Fruit fly (Drosophila melanogaster): ENCODE results near the gene CG5039.
A peak's percentile ranks its signal among the peaks of the same experiment; 100 is the strongest.

The CG5039 gene

dm6 chr3R:25647577-25648257, 30.8 kb upstream of the CG5039 start (continued):
- TF ChIP-seq Doc3 (GFP tag; IDR thresholded peaks at IDR 0.05; ENCODE audit: partially characterized antibody), result peak; percentile 52; the same call in 2 of the 3 replicates
- TF ChIP-seq croc (GFP tag; conservative IDR thresholded peaks at IDR 0.05), result no peak
- TF ChIP-seq Aef1 (GFP tag; IDR thresholded peaks at IDR 0.05), result no peak
- peak; percentile 89 for TF ChIP-seq sqz (GFP tag; optimal IDR thresholded peaks at IDR 0.05)
- no peak for TF ChIP-seq Oaz (GFP tag; IDR thresholded peaks at IDR 0.05)
- TF ChIP-seq stwl (tag; optimal IDR thresholded peaks at IDR 0.05), result peak; percentile 86
- no peak for TF ChIP-seq CG17568 (GFP tag; optimal IDR thresholded peaks at IDR 0.05)
- TF ChIP-seq CG18262 (tag; optimal IDR thresholded peaks at IDR 0.05), result peak; percentile 43
- peak; percentile 34 for TF ChIP-seq CG13624 (GFP tag; optimal IDR thresholded peaks at IDR 0.05)
- TF ChIP-seq sd (tag; optimal IDR thresholded peaks at IDR 0.05), result peak; percentile 5
- TF ChIP-seq CG3065 (GFP tag; optimal IDR thresholded peaks at IDR 0.05), result no peak
- peak; percentile 17 for TF ChIP-seq phol (tag; optimal IDR thresholded peaks at IDR 0.05)
- peak; percentile 65 for TF ChIP-seq CG1832 (GFP tag; optimal IDR thresholded peaks at IDR 0.05)
- TF ChIP-seq Bgb (GFP tag; IDR thresholded peaks at IDR 0.05; ENCODE audit: partially characterized antibody), result peak; percentile 84
- peak; percentile 52 for TF ChIP-seq CG33557 (GFP tag; optimal IDR thresholded peaks at IDR 0.05)
- TF ChIP-seq ci (GFP tag; IDR thresholded peaks at IDR 0.05), result peak; percentile 82
- TF ChIP-seq vvl (GFP tag; IDR thresholded peaks at IDR 0.05), result 0 out of 2 replicates have a peak, but pooled peaks have one; percentile 57
- TF ChIP-seq CG18619 (GFP tag; optimal IDR thresholded peaks at IDR 0.05), result no peak
- TF ChIP-seq Sry-β (GFP tag; optimal IDR thresholded peaks at IDR 0.05), result no peak
- peak in 1 of 2 experiments; percentile 13 for TF ChIP-seq insv (GFP tag; optimal IDR thresholded peaks at IDR 0.05)
- no peak for TF ChIP-seq CG4854 (GFP tag; optimal IDR thresholded peaks at IDR 0.05)
- TF ChIP-seq Side (GFP tag; optimal IDR thresholded peaks at IDR 0.05), result peak; percentile 41
- no peak for TF ChIP-seq zfh2 (GFP tag; optimal IDR thresholded peaks at IDR 0.05)
- peak; percentile 35; the same call in 1 of the 2 replicates for TF ChIP-seq Xrp1 (GFP tag; IDR thresholded peaks at IDR 0.05)
- TF ChIP-seq CG4820 (GFP tag; optimal IDR thresholded peaks at IDR 0.05), result no peak
- peak; percentile 13 for TF ChIP-seq CG15601 (tag; optimal IDR thresholded peaks at IDR 0.05)
- peak; percentile 13 for TF ChIP-seq Myb (GFP tag; optimal IDR thresholded peaks at IDR 0.05)
- TF ChIP-seq CG31388 (GFP tag; optimal IDR thresholded peaks at IDR 0.05), result no peak
- no peak for TF ChIP-seq CG10267 (tag; optimal IDR thresholded peaks at IDR 0.05)
- TF ChIP-seq chm (GFP tag; IDR thresholded peaks at IDR 0.05), result peak; percentile 65
- peak; percentile 15 for TF ChIP-seq exex (tag; optimal IDR thresholded peaks at IDR 0.05)
- TF ChIP-seq TFAM (GFP tag; optimal IDR thresholded peaks at IDR 0.05), result no peak
- peak; percentile 98 for TF ChIP-seq Adf1 (GFP tag; IDR thresholded peaks at IDR 0.05)
- peak; percentile 39 for TF ChIP-seq Asciz (GFP tag; optimal IDR thresholded peaks at IDR 0.05)
- TF ChIP-seq Ets97D (GFP tag; optimal IDR thresholded peaks at IDR 0.05), result peak; percentile 85
- peak; percentile 85 for TF ChIP-seq CG14860 (GFP tag; IDR thresholded peaks at IDR 0.05; ENCODE audit: partially characterized antibody)
- peak; percentile 91; the same call in 1 of the 2 replicates for TF ChIP-seq ato (GFP tag; IDR thresholded peaks at IDR 0.05; ENCODE audit: partially characterized antibody)
- TF ChIP-seq Sox102F (GFP tag; optimal IDR thresholded peaks at IDR 0.05), result no peak
- TF ChIP-seq CG2199 (GFP tag; IDR thresholded peaks at IDR 0.05), result 0 out of 3 replicates have a peak, but pooled peaks have one; percentile 55
- TF ChIP-seq Bdp1 (GFP tag; optimal IDR thresholded peaks at IDR 0.05), result no peak
- TF ChIP-seq CG16813 (GFP tag; IDR thresholded peaks at IDR 0.05; ENCODE audit: partially characterized antibody), result peak; percentile 77
- TF ChIP-seq MESR4 (GFP tag; optimal IDR thresholded peaks at IDR 0.05), result peak; percentile 23
- no peak for TF ChIP-seq Mad (GFP tag; optimal IDR thresholded peaks at IDR 0.05)
- no peak for TF ChIP-seq HLHmδ (GFP tag; optimal IDR thresholded peaks at IDR 0.05)
- TF ChIP-seq caup (GFP tag; optimal IDR thresholded peaks at IDR 0.05; ENCODE audit: severe bottlenecking), result no peak
- peak; percentile 68 for TF ChIP-seq Dll (GFP tag; IDR thresholded peaks at IDR 0.05; ENCODE audit: partially characterized antibody)
- no peak for TF ChIP-seq corto (GFP tag; optimal IDR thresholded peaks at IDR 0.05)
- peak; percentile 13 for TF ChIP-seq CG4424 (GFP tag; optimal IDR thresholded peaks at IDR 0.05)

All from whole organism, embryonic.